Worm (Caenorhabditis elegans) whole organism, L4 larva: Measurements from ENCODE around the gene ddn-3.

Experiments
- F10B5.3 ChIP-seq: sonication (generic microtip); optimal IDR thresholded peaks from 2 replicates; lab custom pipeline; 2016; ENCODE audit warnings: mild to moderate bottlenecking, missing genetic modification characterization, missing compliant biosample characterization
- F37D6.2 ChIP-seq: sonication (generic microtip); optimal IDR thresholded peaks from 2 replicates; lab custom pipeline; 2016; ENCODE audit warnings: mild to moderate bottlenecking, missing genetic modification characterization, missing compliant biosample characterization
- F44E2.7 ChIP-seq: fragments of 200-800 bp; sonication (Bioruptor generic); IDR thresholded peaks from 2 replicates; pipeline ENCODE4 v2.1.2; 2022; ENCODE audit warnings: missing genetic modification characterization, missing compliant biosample characterization
- F49E8.2 ChIP-seq: sonication (generic microtip); optimal IDR thresholded peaks from 2 replicates; lab custom pipeline; 2016; ENCODE audit warnings: missing compliant biosample characterization, mild to moderate bottlenecking, missing genetic modification characterization, borderline replicate concordance
- ZK337.2 ChIP-seq: fragments of 200-800 bp; sonication (Bioruptor generic); IDR thresholded peaks from 2 replicates; pipeline ENCODE4 v1.3.6; 2022; ENCODE audit warnings: missing genetic modification reagents, missing genetic modification characterization, missing compliant biosample characterization
- ZK546.5 ChIP-seq, 2 experiments: sonication (generic microtip); optimal IDR thresholded peaks; 2 replicates each; lab custom pipeline; 2017; ENCODE audit warnings: missing biosample characterization in 2 of 2, missing genetic modification characterization in 2 of 2
- aha-1 ChIP-seq: fragments of 150-350 bp; peaks from one replicate; lab custom pipeline; 2014; ENCODE audit warnings: missing biosample characterization, missing genetic modification characterization
- aly-2 ChIP-seq: sonication (generic microtip); optimal IDR thresholded peaks from 2 replicates; lab custom pipeline; 2018; ENCODE audit warnings: missing biosample characterization, missing genetic modification characterization
- arid-1 ChIP-seq: fragments of 200-800 bp; sonication (Bioruptor generic); conservative IDR thresholded peaks from 2 replicates; pipeline ENCODE4 v1.3.6; 2022; ENCODE audit warnings: missing genetic modification reagents, missing genetic modification characterization, missing compliant biosample characterization
- ceh-20 ChIP-seq: fragments of 200-800 bp; sonication (Bioruptor generic); IDR thresholded peaks from 2 replicates; pipeline ENCODE4 v1.3.6; 2022; ENCODE audit warnings: missing genetic modification reagents, missing genetic modification characterization, missing compliant biosample characterization
- ceh-32 ChIP-seq: sonication (generic microtip); optimal IDR thresholded peaks from 2 replicates; lab custom pipeline; 2016; ENCODE audit warnings: mild to moderate bottlenecking, missing genetic modification characterization, missing compliant biosample characterization; ENCODE audit not compliant: poor library complexity
- daf-8 ChIP-seq: fragments of 200-800 bp; sonication (Bioruptor generic); IDR thresholded peaks from 2 replicates; pipeline ENCODE4 v1.3.6; 2022; ENCODE audit warnings: missing genetic modification characterization, missing compliant biosample characterization
- dmd-9 ChIP-seq: fragments of 200-800 bp; sonication (Bioruptor generic); IDR thresholded peaks from 2 replicates; pipeline ENCODE4 v1.3.6; 2022; ENCODE audit warnings: missing genetic modification reagents, missing genetic modification characterization, missing compliant biosample characterization
- dpl-1 ChIP-seq: fragments of 150-350 bp; optimal IDR thresholded peaks from 2 replicates; lab custom pipeline; 2014; ENCODE audit warnings: missing biosample characterization, missing genetic modification reagents, missing genetic modification characterization
- fkh-10 ChIP-seq: fragments of 150-350 bp; optimal IDR thresholded peaks from 2 replicates; lab custom pipeline; 2014; ENCODE audit warnings: missing biosample characterization, missing genetic modification reagents, missing genetic modification characterization
- gei-8 ChIP-seq: fragments of 200-800 bp; sonication (Bioruptor generic); optimal IDR thresholded peaks from 2 replicates; lab custom pipeline; 2018; ENCODE audit warnings: mild to moderate bottlenecking, missing genetic modification characterization, missing compliant biosample characterization
- hif-1 ChIP-seq, 2 experiments: sonication (generic microtip); optimal IDR thresholded peaks; 2 replicates each; lab custom pipeline; 2016 to 2017; ENCODE audit warnings: missing compliant biosample characterization in 2 of 2, missing genetic modification characterization in 2 of 2, missing genetic modification reagents in 2 of 2, missing genotype in 2 of 2, mild to moderate bottlenecking in 1 of 2
- hlh-11 ChIP-seq: fragments of 200-800 bp; sonication (Bioruptor generic); optimal IDR thresholded peaks from 2 replicates; lab custom pipeline; 2018; ENCODE audit warnings: mild to moderate bottlenecking, missing genetic modification characterization, missing compliant biosample characterization
- hlh-30 ChIP-seq: sonication (generic microtip); optimal IDR thresholded peaks from 2 replicates; lab custom pipeline; 2017; ENCODE audit warnings: antibody characterized with exemption, mild to moderate bottlenecking, missing genetic modification characterization, missing compliant biosample characterization; ENCODE audit not compliant: insufficient read depth
- hmg-1.1 ChIP-seq: fragments of 200-800 bp; sonication (Bioruptor generic); IDR thresholded peaks from 2 replicates; pipeline ENCODE4 v1.3.6; 2022; ENCODE audit warnings: missing genetic modification reagents, missing genetic modification characterization, missing compliant biosample characterization
- jun-1 ChIP-seq: fragments of 150-350 bp; optimal IDR thresholded peaks from 2 replicates; lab custom pipeline; 2014; ENCODE audit warnings: missing biosample characterization, missing genetic modification reagents, missing genetic modification characterization
- lin-38 ChIP-seq: fragments of 200-800 bp; sonication (Bioruptor generic); IDR thresholded peaks from 2 replicates; pipeline ENCODE4 v1.3.6; 2022; ENCODE audit warnings: missing genetic modification reagents, missing genetic modification characterization, missing compliant biosample characterization
- lin-39 ChIP-seq: fragments of 150-350 bp; optimal IDR thresholded peaks from 2 replicates; lab custom pipeline; 2014; ENCODE audit warnings: missing biosample characterization, missing genetic modification reagents, missing genetic modification characterization
- madf-5 ChIP-seq, 2 experiments: fragments of 200-800 bp; sonication (Bioruptor generic); IDR thresholded peaks; 2 replicates each; pipeline ENCODE4 v1.3.6; 2022; ENCODE audit warnings: missing compliant biosample characterization in 2 of 2, missing genetic modification characterization in 2 of 2
- madf-9 ChIP-seq: fragments of 200-800 bp; sonication (Bioruptor generic); conservative IDR thresholded peaks from 2 replicates; pipeline ENCODE4 v1.3.6; 2022; ENCODE audit warnings: missing genetic modification reagents, missing genetic modification characterization, missing compliant biosample characterization
- mdl-1 ChIP-seq, 2 experiments: fragments of 150-350 bp in 1 of 2; sonication (generic microtip) in 1 of 2; optimal IDR thresholded peaks; 2 replicates each; lab custom pipeline; 2014 to 2017; ENCODE audit warnings: missing biosample characterization in 2 of 2, missing genetic modification characterization in 2 of 2
- mep-1 ChIP-seq: fragments of 150-350 bp; sonication (generic microtip); optimal IDR thresholded peaks from 3 replicates; lab custom pipeline; 2014; ENCODE audit warnings: missing biosample characterization, missing genetic modification characterization
- nhr-10 ChIP-seq: fragments of 150-350 bp; optimal IDR thresholded peaks from 2 replicates; lab custom pipeline; 2014; ENCODE audit warnings: missing biosample characterization, missing genetic modification characterization
- nhr-102 ChIP-seq: sonication (generic microtip); optimal IDR thresholded peaks from 2 replicates; lab custom pipeline; 2016; ENCODE audit warnings: mild to moderate bottlenecking, missing genetic modification characterization, moderate library complexity, missing compliant biosample characterization
- nhr-11 ChIP-seq: fragments of 150-350 bp; optimal IDR thresholded peaks from 2 replicates; lab custom pipeline; 2014; ENCODE audit warnings: missing biosample characterization, missing genetic modification characterization
- nhr-25 ChIP-seq: sonication (generic microtip); optimal IDR thresholded peaks from 2 replicates; lab custom pipeline; 2017; ENCODE audit warnings: missing genetic modification characterization, mild to moderate bottlenecking, missing compliant biosample characterization, antibody characterized with exemption, moderate library complexity, borderline replicate concordance; ENCODE audit not compliant: insufficient read depth
- nhr-28 ChIP-seq: fragments of 150-350 bp; optimal IDR thresholded peaks from 2 replicates; lab custom pipeline; 2014; ENCODE audit warnings: missing biosample characterization, missing genetic modification characterization
- nhr-6 ChIP-seq: fragments of 150-350 bp; optimal IDR thresholded peaks from 2 replicates; lab custom pipeline; 2014; ENCODE audit warnings: missing biosample characterization, missing genetic modification characterization
- nhr-76 ChIP-seq: fragments of 150-350 bp; optimal IDR thresholded peaks from 2 replicates; lab custom pipeline; 2014; ENCODE audit warnings: missing biosample characterization, missing genetic modification characterization
- nhr-77 ChIP-seq: fragments of 150-350 bp; optimal IDR thresholded peaks from 2 replicates; lab custom pipeline; 2014; ENCODE audit warnings: missing biosample characterization, missing genetic modification characterization
- pha-4 ChIP-seq, 2 experiments: fragments of 150-350 bp in 1 of 2; fragments of 200-800 bp in 1 of 2; sonication (Bioruptor generic) in 1 of 2; IDR thresholded peaks in 1 of 2; optimal IDR thresholded peaks in 1 of 2; 2 replicates each; pipeline versions ENCODE4 v1.3.6 to Lab custom; 2014 to 2022; ENCODE audit warnings: missing genetic modification characterization in 2 of 2, missing genetic modification reagents in 2 of 2, missing biosample characterization in 1 of 2, missing compliant biosample characterization in 1 of 2
- php-3 ChIP-seq: fragments of 200-800 bp; sonication (Bioruptor generic); IDR thresholded peaks from 2 replicates; pipeline ENCODE4 v1.3.6; 2022; ENCODE audit warnings: missing genetic modification reagents, missing genetic modification characterization, missing compliant biosample characterization
- rbr-2 ChIP-seq: sonication (generic microtip); optimal IDR thresholded peaks from 2 replicates; lab custom pipeline; 2016; ENCODE audit warnings: missing genotype, missing genetic modification characterization, missing compliant biosample characterization
- saeg-2 ChIP-seq: fragments of 200-800 bp; sonication (Bioruptor generic); IDR thresholded peaks from 2 replicates; pipeline ENCODE4 v1.3.6; 2022; ENCODE audit warnings: missing genetic modification reagents, missing genetic modification characterization, missing compliant biosample characterization
- set-16 ChIP-seq: fragments of 200-800 bp; sonication (Bioruptor generic); IDR thresholded peaks from 2 replicates; pipeline ENCODE4 v1.3.6; 2022; ENCODE audit warnings: missing genetic modification reagents, missing genetic modification characterization, missing compliant biosample characterization
- snpc-1.2 ChIP-seq: fragments of 200-800 bp; sonication (Bioruptor generic); IDR thresholded peaks from 2 replicates; pipeline ENCODE4 v1.3.6; 2022; ENCODE audit warnings: missing genetic modification reagents, missing genetic modification characterization, missing compliant biosample characterization
- spr-3 ChIP-seq: fragments of 200-800 bp; sonication (Bioruptor generic); optimal IDR thresholded peaks from 2 replicates; lab custom pipeline; 2018; ENCODE audit warnings: mild to moderate bottlenecking, missing genetic modification characterization, missing compliant biosample characterization
- unc-130 ChIP-seq: sonication (generic microtip); optimal IDR thresholded peaks from 2 replicates; lab custom pipeline; 2016; ENCODE audit warnings: missing genetic modification reagents, missing genetic modification characterization, missing compliant biosample characterization
- unc-39 ChIP-seq: sonication (generic microtip); optimal IDR thresholded peaks from 2 replicates; lab custom pipeline; 2017; ENCODE audit warnings: missing biosample characterization, missing genetic modification characterization
- unc-62 ChIP-seq, 3 experiments: fragments of 150-350 bp in 1 of 3; sonication (generic microtip); optimal IDR thresholded peaks in 2 of 3; peaks in 1 of 3; 1 replicate in 1 of 3; 2 replicates in 2 of 3; lab custom pipeline; 2014 to 2017; ENCODE audit warnings: missing biosample characterization in 3 of 3, missing genetic modification characterization in 3 of 3, missing genetic modification reagents in 3 of 3, missing genotype in 1 of 3
- zag-1 ChIP-seq: fragments of 150-350 bp; optimal IDR thresholded peaks from 2 replicates; lab custom pipeline; 2014; ENCODE audit warnings: missing biosample characterization, missing genetic modification characterization
- zip-11 ChIP-seq: fragments of 200-800 bp; sonication (Bioruptor generic); IDR thresholded peaks from 2 replicates; pipeline ENCODE4 v1.3.6; 2022; ENCODE audit warnings: missing genetic modification characterization, missing compliant biosample characterization
- zip-2 ChIP-seq: fragments of 150-350 bp; optimal IDR thresholded peaks from 2 replicates; lab custom pipeline; 2014; ENCODE audit warnings: missing biosample characterization, missing genetic modification characterization
- ztf-7 ChIP-seq: fragments of 150-350 bp; optimal IDR thresholded peaks from 2 replicates; lab custom pipeline; 2014; ENCODE audit warnings: missing biosample characterization, missing genetic modification characterization

ddn-3 gene

DNA sequence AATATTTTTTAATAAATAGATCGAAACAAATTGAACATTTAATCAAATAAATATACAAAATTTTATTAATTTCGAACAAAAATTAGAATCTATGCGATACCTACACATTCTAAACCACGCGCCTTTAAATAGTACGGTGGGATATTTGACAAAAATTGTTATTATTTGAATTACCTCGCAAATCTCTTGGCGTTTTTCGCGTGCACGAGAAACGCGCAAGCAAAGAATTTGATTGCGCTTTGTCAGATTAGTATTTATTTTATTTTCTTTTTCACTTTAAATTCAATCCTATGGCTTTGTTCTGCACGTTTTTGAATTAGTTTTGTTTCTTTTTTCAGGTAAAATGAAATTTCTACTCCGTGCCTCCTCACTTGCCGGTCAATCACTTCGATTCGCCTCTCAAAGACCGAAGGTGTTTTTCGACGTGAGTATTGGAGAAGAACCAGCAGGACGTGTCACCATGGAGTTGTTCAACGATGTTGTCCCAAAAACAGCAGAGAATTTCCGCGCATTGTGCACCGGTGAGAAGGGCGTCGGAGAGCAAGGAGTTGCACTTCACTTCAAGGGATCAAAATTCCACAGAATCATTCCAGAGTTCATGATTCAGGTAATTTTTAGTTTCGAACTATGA is 44.8 kb upstream of the ddn-3 start, which contains the start of gene cyn-1:
Gene cyn-1 (plus strand): TSS at position 339 of the 631 bp plus-strand sequence.
- no peak for TF ChIP-seq php-3 (GFP tag; lab: Robert Waterston, UW)
- TF ChIP-seq nhr-28 (tag; lab: Kevin White, UChicago) = peak; percentile 51
- TF ChIP-seq unc-39 (tag; lab: Kevin White, UChicago) = no peak
- no peak for TF ChIP-seq F44E2.7 (GFP tag; lab: Robert Waterston, UW)
- peak; percentile 73 for TF ChIP-seq rbr-2 (tag; lab: Kevin White, UChicago)
- peak; percentile 96 for TF ChIP-seq nhr-6 (tag; lab: Kevin White, UChicago)
- no peak for TF ChIP-seq saeg-2 (GFP tag; lab: Robert Waterston, UW)
- TF ChIP-seq nhr-76 (tag; lab: Kevin White, UChicago) = no peak
- TF ChIP-seq mdl-1 (tag; optimal IDR thresholded peaks at IDR 0.05; lab: Kevin White, UChicago) = peak in 1 of 2 experiments; percentile 20
- no peak for TF ChIP-seq ceh-32 (tag; lab: Kevin White, UChicago)
- peak; percentile 25 for TF ChIP-seq nhr-25 (tag; lab: Kevin White, UChicago)
- peak; percentile 54 for TF ChIP-seq nhr-77 (tag; lab: Kevin White, UChicago)
- TF ChIP-seq zip-2 (tag; lab: Kevin White, UChicago) = peak; percentile 38
- TF ChIP-seq madf-5 (GFP tag; IDR thresholded peaks at IDR 0.05; lab: Robert Waterston, UW) = no peak
- peak; percentile 66 for TF ChIP-seq hlh-11
- TF ChIP-seq unc-62 (GFP tag; optimal IDR thresholded peaks at IDR 0.05 in 1 of 2; lab: Kevin White, UChicago) = no peak
- TF ChIP-seq unc-62 (tag; optimal IDR thresholded peaks at IDR 0.05; lab: Kevin White, UChicago) = no peak
- TF ChIP-seq unc-130 (GFP tag; lab: Kevin White, UChicago) = peak; percentile 41
- TF ChIP-seq ZK337.2 (GFP tag; lab: Robert Waterston, UW) = no peak
- no peak for TF ChIP-seq ZK546.5 (tag; optimal IDR thresholded peaks at IDR 0.05; lab: Kevin White, UChicago)
- TF ChIP-seq gei-8 = no peak
- no peak for TF ChIP-seq ceh-20 (GFP tag; lab: Robert Waterston, UW)
- TF ChIP-seq F10B5.3 (tag; lab: Kevin White, UChicago) = peak; percentile 40
- no peak for TF ChIP-seq set-16 (GFP tag; lab: Robert Waterston, UW)
- no peak for TF ChIP-seq lin-39 (tag; lab: Kevin White, UChicago)
- peak; percentile 71 for TF ChIP-seq nhr-102 (tag; lab: Kevin White, UChicago)
- peak; percentile 69 for TF ChIP-seq fkh-10 (GFP tag; lab: Kevin White, UChicago)
- TF ChIP-seq arid-1 (GFP tag; lab: Robert Waterston, UW) = 0 out of 2 replicates have a peak, but pooled peaks have one; percentile 14
- TF ChIP-seq zip-11 (GFP tag; lab: Robert Waterston, UW) = no peak
- TF ChIP-seq spr-3 = peak; percentile 17
- TF ChIP-seq jun-1 (tag; lab: Kevin White, UChicago) = peak; percentile 54
- peak; percentile 53 for TF ChIP-seq ztf-7 (tag; lab: Kevin White, UChicago)
- TF ChIP-seq F49E8.2 (tag; lab: Kevin White, UChicago) = peak; percentile 1
- no peak for TF ChIP-seq aly-2 (tag; lab: Kevin White, UChicago)
- peak; percentile 77 for TF ChIP-seq hmg-1.1 (GFP tag; lab: Robert Waterston, UW)
- TF ChIP-seq nhr-10 (tag; lab: Kevin White, UChicago) = no peak
- no peak for TF ChIP-seq snpc-1.2
- TF ChIP-seq hlh-30 (tag; lab: Kevin White, UChicago) = peak; percentile 52
- peak; percentile 97 for TF ChIP-seq dpl-1
- TF ChIP-seq madf-9 = peak; percentile 43; the same call in 1 of the 2 replicates
- no peak for TF ChIP-seq daf-8 (GFP tag; lab: Robert Waterston, UW)
- peak; percentile 34 for TF ChIP-seq nhr-11 (tag; lab: Kevin White, UChicago)
- peak; percentile 86 for TF ChIP-seq mep-1 (tag; lab: Kevin White, UChicago)
- peak; percentile 40 for TF ChIP-seq F37D6.2 (tag; lab: Kevin White, UChicago)
- peak; percentile 8 for TF ChIP-seq zag-1
- TF ChIP-seq lin-38 (GFP tag; lab: Robert Waterston, UW) = peak; percentile 84
- TF ChIP-seq hif-1 (tag; optimal IDR thresholded peaks at IDR 0.05; lab: Kevin White, UChicago) = peak in 1 of 2 experiments; percentile 25
- TF ChIP-seq aha-1 (tag; lab: Kevin White, UChicago) = peak; percentile 31
- TF ChIP-seq pha-4 (GFP tag; IDR thresholded peaks at IDR 0.05; lab: Robert Waterston, UW) = peak; percentile 49; the same call in 1 of the 2 replicates
- TF ChIP-seq pha-4 (tag; optimal IDR thresholded peaks at IDR 0.05; lab: Kevin White, UChicago) = peak; percentile 72
- TF ChIP-seq dmd-9 = no peak
